Worm (Caenorhabditis elegans): ENCODE data around the gene C28A5.2.
A peak's percentile ranks its signal among the peaks of the same experiment; 100 is the strongest.

The C28A5.2 gene

DNA sequence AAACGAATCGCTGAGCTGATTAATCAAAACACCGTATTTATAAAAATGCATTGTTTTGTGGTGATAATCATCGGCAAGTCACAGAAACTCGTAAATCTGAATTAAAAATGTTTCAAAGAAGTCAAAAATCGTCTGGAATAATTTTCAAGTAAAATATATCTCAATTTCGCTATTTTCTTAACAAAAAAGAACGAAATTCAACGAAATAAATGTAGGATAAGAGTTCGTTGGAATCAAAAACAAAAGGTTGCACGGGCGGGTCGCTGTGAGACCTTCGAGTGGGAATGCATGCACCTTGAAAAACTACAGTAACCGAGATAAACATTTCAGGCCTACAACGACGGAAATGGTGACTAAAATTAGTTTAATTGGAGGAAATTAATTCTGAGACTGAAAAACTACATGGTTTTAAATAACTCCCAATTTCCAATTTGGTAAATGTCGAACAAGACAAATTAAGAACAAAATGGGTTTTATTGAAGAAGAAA is 5.0 kb downstream of the C28A5.2 start, which contains the start of gene C28A5.1:
C28A5.1 (minus strand) TSS at position 51 of the 488 bp plus-strand sequence.
- no peak for TF ChIP-seq ref-1 (GFP tag; conservative IDR thresholded peaks at IDR 0.05)
- TF ChIP-seq flt-1 (GFP tag; IDR thresholded peaks at IDR 0.05): no peak
- TF ChIP-seq klf-2 (GFP tag; conservative IDR thresholded peaks at IDR 0.05): no peak
- no peak for TF ChIP-seq med-1 (GFP tag; optimal IDR thresholded peaks at IDR 0.05; ENCODE audit: insufficient read depth)
- no peak for TF ChIP-seq ztf-29 (GFP tag; IDR thresholded peaks at IDR 0.05)
- no peak for TF ChIP-seq cog-1 (tag; optimal IDR thresholded peaks at IDR 0.05)
- TF ChIP-seq ztf-23 (GFP tag; IDR thresholded peaks at IDR 0.05): no peak
- TF ChIP-seq tab-1 (GFP tag; IDR thresholded peaks at IDR 0.05): no peak
- TF ChIP-seq T22C8.4 (GFP tag; IDR thresholded peaks at IDR 0.05): no peak

DNA sequence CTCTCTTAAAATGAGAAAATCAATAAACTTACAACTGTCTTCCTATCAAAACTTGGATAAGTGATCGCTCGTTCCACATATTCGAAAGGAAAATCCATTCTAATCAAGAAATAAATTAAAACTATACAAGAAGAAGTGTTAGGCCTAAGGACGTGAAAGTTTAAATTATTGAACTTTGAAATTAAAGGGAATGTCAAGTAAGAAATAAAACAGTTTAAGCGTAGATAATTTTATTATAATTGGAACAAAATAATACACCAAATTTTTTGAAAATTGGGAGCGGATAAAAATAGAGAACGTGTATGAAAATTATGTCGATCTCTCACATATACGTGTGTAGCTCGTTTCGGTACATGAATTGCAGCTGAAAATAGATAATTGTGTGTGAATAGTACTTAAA is 9.9 kb downstream of the C28A5.2 start, which contains the start of gene C28A5.6:
C28A5.6 (minus strand) TSS at position 101 of the 400 bp plus-strand sequence.
- TF ChIP-seq ztf-29 (GFP tag; IDR thresholded peaks at IDR 0.05) (no peak), flt-1 (GFP tag; IDR thresholded peaks at IDR 0.05) (no peak), tab-1 (GFP tag; IDR thresholded peaks at IDR 0.05) (no peak), ref-1 (GFP tag; conservative IDR thresholded peaks at IDR 0.05) (no peak), ztf-23 (GFP tag; IDR thresholded peaks at IDR 0.05) (no peak), med-1 (GFP tag; optimal IDR thresholded peaks at IDR 0.05; ENCODE audit: insufficient read depth) (no peak), klf-2 (GFP tag; conservative IDR thresholded peaks at IDR 0.05) (no peak), T22C8.4 (GFP tag; IDR thresholded peaks at IDR 0.05) (no peak), cog-1 (tag; optimal IDR thresholded peaks at IDR 0.05) (no peak)

- TF ChIP-seq cog-1 (tag; optimal IDR thresholded peaks at IDR 0.05) (no peak), tab-1 (GFP tag; IDR thresholded peaks at IDR 0.05) (peak; percentile 76), ref-1 (GFP tag; conservative IDR thresholded peaks at IDR 0.05) (0 out of 2 replicates have a peak, but pooled peaks have one; percentile 9), klf-2 (GFP tag; conservative IDR thresholded peaks at IDR 0.05) (no peak), ztf-23 (GFP tag; IDR thresholded peaks at IDR 0.05) (peak; percentile 59; the same call in 1 of the 2 replicates), T22C8.4 (GFP tag; IDR thresholded peaks at IDR 0.05) (peak; percentile 64), flt-1 (GFP tag; IDR thresholded peaks at IDR 0.05) (no peak; the same call in 1 of the 2 replicates), ztf-29 (GFP tag; IDR thresholded peaks at IDR 0.05) (no peak), med-1 (GFP tag; optimal IDR thresholded peaks at IDR 0.05; ENCODE audit: insufficient read depth) (no peak)
Observed at ce11 chrIII:4428797-4429196, 10.5 kb downstream of the C28A5.2 start.

DNA sequence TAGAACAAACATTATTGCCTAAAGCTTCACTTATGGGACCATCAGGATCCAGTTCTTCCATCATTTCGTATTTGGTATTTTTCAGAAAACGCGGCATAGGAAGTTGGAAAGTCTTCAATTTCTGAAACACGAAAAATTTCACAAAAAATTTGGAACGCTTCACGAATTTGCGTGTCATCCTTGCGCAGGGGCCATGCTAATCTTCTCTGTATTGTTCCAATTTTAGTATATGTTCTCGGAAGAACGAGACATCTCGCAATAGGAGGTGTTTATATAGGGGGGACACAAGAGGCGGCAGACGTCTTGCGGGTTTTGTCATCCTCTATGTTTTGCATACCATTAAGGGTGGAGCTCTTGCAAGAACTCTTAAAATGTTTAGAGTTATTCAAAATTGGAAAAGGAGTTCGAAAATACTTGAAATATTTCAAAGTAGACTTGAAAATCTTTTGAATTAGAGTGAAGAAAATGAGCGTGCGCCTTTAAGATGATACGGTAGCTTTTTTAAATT is 12.6 kb downstream of the C28A5.2 start:
- TF ChIP-seq T22C8.4 (GFP tag; IDR thresholded peaks at IDR 0.05) (peak; percentile 87), ztf-29 (GFP tag; IDR thresholded peaks at IDR 0.05) (peak; percentile 87), flt-1 (GFP tag; IDR thresholded peaks at IDR 0.05) (peak; percentile 95), ref-1 (GFP tag; conservative IDR thresholded peaks at IDR 0.05) (peak; percentile 76), ztf-23 (GFP tag; IDR thresholded peaks at IDR 0.05) (peak; percentile 91), klf-2 (GFP tag; conservative IDR thresholded peaks at IDR 0.05) (peak; percentile 83), tab-1 (GFP tag; IDR thresholded peaks at IDR 0.05) (peak; percentile 93)

- TF ChIP-seq cog-1 (tag; optimal IDR thresholded peaks at IDR 0.05) (peak; percentile 7), tab-1 (GFP tag; IDR thresholded peaks at IDR 0.05) (no peak; the same call in 1 of the 2 replicates), ztf-23 (GFP tag; IDR thresholded peaks at IDR 0.05) (peak; percentile 50; the same call in 1 of the 2 replicates)
Observed at ce11 chrIII:4419117-4419978, 20.0 kb downstream of the C28A5.2 start, which contains the start of the genes R07E5.7 and cku-80. R07E5.7 (minus strand) TSS chrIII:4419167. cku-80 (plus strand) TSS chrIII:4419848.

ce11 chrIII:4417956-4418355 is 21.4 kb downstream of the C28A5.2 start, which contains the start of the genes R07E5.19 and pdcd-2:
R07E5.19 (minus strand) TSS chrIII:4418056.
pdcd-2 (minus strand) TSS chrIII:4418057.
- no peak for TF ChIP-seq T22C8.4 (GFP tag; IDR thresholded peaks at IDR 0.05)
- TF ChIP-seq cog-1 (tag; optimal IDR thresholded peaks at IDR 0.05): no peak
- no peak for TF ChIP-seq tab-1 (GFP tag; IDR thresholded peaks at IDR 0.05)
- no peak for TF ChIP-seq ztf-23 (GFP tag; IDR thresholded peaks at IDR 0.05)
- no peak for TF ChIP-seq ref-1 (GFP tag; conservative IDR thresholded peaks at IDR 0.05)
- no peak for TF ChIP-seq ztf-29 (GFP tag; IDR thresholded peaks at IDR 0.05)

- no peak for TF ChIP-seq ref-1 (GFP tag; conservative IDR thresholded peaks at IDR 0.05)
- no peak for TF ChIP-seq tab-1 (GFP tag; IDR thresholded peaks at IDR 0.05)
- no peak for TF ChIP-seq med-1 (GFP tag; optimal IDR thresholded peaks at IDR 0.05; ENCODE audit: insufficient read depth)
- TF ChIP-seq ztf-23 (GFP tag; IDR thresholded peaks at IDR 0.05): no peak
- TF ChIP-seq cog-1 (tag; optimal IDR thresholded peaks at IDR 0.05): no peak
- TF ChIP-seq klf-2 (GFP tag; conservative IDR thresholded peaks at IDR 0.05): no peak
- TF ChIP-seq ztf-29 (GFP tag; IDR thresholded peaks at IDR 0.05): no peak
- no peak for TF ChIP-seq T22C8.4 (GFP tag; IDR thresholded peaks at IDR 0.05)
- TF ChIP-seq flt-1 (GFP tag; IDR thresholded peaks at IDR 0.05): no peak
Observed at ce11 chrIII:4415135-4415534, 24.2 kb downstream of the C28A5.2 start, which contains the start of gene R07E5.11. R07E5.11 (minus strand) TSS chrIII:4415235.

ce11 chrIII:4414041-4414440 is 25.3 kb downstream of the C28A5.2 start:
- peak; percentile 84 for TF ChIP-seq flt-1 (GFP tag; IDR thresholded peaks at IDR 0.05)
- peak; percentile 64 for TF ChIP-seq T22C8.4 (GFP tag; IDR thresholded peaks at IDR 0.05)
- TF ChIP-seq tab-1 (GFP tag; IDR thresholded peaks at IDR 0.05): peak; percentile 80
- TF ChIP-seq klf-2 (GFP tag; conservative IDR thresholded peaks at IDR 0.05): peak; percentile 68
- peak; percentile 64 for TF ChIP-seq ref-1 (GFP tag; conservative IDR thresholded peaks at IDR 0.05)
- TF ChIP-seq ztf-23 (GFP tag; IDR thresholded peaks at IDR 0.05): peak; percentile 77

DNA sequence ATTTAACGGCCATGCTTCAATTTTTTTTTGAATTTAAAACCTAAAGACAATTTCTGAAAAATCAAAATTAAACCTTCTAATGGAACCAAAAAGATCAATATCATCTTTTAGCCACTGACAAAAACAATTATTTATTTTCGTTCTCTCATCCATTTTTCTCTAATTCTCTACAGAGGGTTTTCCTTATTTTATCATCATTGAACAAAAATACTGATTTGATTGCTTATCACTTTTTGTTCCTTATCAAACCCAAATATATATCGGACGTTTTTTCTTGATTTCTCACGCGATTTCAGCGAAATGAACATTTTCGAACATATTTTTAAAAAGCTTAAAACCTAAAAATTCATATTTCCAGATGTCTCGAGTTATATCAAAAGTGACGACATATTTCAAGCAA is 26.2 kb downstream of the C28A5.2 start, which contains the start of gene mpc-1:
mpc-1 (plus strand) TSS at position 359 of the 400 bp plus-strand sequence.
- TF ChIP-seq ref-1 (GFP tag; conservative IDR thresholded peaks at IDR 0.05): no peak
- no peak for TF ChIP-seq ztf-29 (GFP tag; IDR thresholded peaks at IDR 0.05)
- TF ChIP-seq tab-1 (GFP tag; IDR thresholded peaks at IDR 0.05): no peak
- no peak for TF ChIP-seq cog-1 (tag; optimal IDR thresholded peaks at IDR 0.05)
- no peak for TF ChIP-seq flt-1 (GFP tag; IDR thresholded peaks at IDR 0.05)
- no peak for TF ChIP-seq T22C8.4 (GFP tag; IDR thresholded peaks at IDR 0.05)
- no peak for TF ChIP-seq med-1 (GFP tag; optimal IDR thresholded peaks at IDR 0.05; ENCODE audit: insufficient read depth)
- no peak for TF ChIP-seq klf-2 (GFP tag; conservative IDR thresholded peaks at IDR 0.05)
- TF ChIP-seq ztf-23 (GFP tag; IDR thresholded peaks at IDR 0.05): no peak

Measured in whole organism, midembryonic.